Worm (Caenorhabditis elegans): ENCODE results near the gene fbxa-54.

Gene fbxa-54

DNA sequence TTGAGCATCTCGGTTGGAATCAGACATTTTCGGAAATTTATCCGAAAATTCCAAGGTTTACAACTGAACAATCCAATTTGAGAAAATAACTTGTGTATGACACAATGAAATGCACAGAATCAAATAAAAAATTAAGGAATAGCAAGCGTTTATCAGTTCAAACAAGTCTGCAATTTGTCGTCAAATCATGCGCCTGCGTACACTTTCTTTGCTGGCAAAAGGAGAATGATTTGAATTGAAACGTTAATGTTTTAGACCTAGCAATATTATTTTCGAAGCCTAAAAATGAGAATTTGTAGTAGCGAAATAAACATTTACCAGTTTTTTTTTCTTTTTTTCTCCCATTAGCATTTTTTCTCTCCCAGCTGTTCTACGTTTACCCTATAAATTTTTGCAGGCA is 5.7 kb upstream of the fbxa-54 start, which contains the start of the genes fbxa-67 and fbxa-11:
TSS of gene fbxa-67 (minus strand) at position 199 of the 400 bp plus-strand sequence.
TSS of gene fbxa-11 (plus strand) at position 398 of the 400 bp plus-strand sequence.
- TF ChIP-seq ceh-14 (tag; optimal IDR thresholded peaks at IDR 0.05) (no peak), pros-1 (tag; optimal IDR thresholded peaks at IDR 0.05) (no peak), gmeb-2 (tag; optimal IDR thresholded peaks at IDR 0.05) (no peak)

DNA sequence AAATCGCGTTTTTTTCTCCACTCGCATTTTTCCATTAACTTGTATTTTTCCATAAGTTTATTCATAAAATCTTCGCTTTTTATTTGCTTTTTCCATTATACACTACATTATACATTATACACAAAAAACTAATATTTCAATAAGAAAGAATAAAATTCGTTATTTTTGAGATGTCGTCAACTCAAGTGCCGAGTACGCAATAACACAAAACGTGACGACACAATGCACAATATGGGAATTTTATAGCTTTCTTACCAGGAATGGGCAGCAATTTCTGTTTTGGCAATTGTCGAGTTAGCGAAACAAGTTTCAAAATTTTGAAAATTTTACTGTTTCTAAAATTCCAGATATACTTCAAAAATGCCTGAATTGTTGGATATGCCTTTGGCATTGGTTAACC is 4.0 kb upstream of the fbxa-54 start, which contains the start of gene fbxa-10:
TSS of gene fbxa-10 (plus strand) at position 207 of the 400 bp plus-strand sequence.
- TF ChIP-seq rnt-1 (tag; optimal IDR thresholded peaks at IDR 0.05): no peak
- no peak for TF ChIP-seq ceh-48 (tag; optimal IDR thresholded peaks at IDR 0.05)
- TF ChIP-seq C38D4.7 (GFP tag; optimal IDR thresholded peaks at IDR 0.05): no peak
- TF ChIP-seq sdc-2 (tag; optimal IDR thresholded peaks at IDR 0.05): no peak
- no peak for TF ChIP-seq hlh-30 (tag; optimal IDR thresholded peaks at IDR 0.05; ENCODE audit: insufficient read depth)
- no peak for TF ChIP-seq pqm-1 (tag; optimal IDR thresholded peaks at IDR 0.05)
- no peak for TF ChIP-seq C08G9.2 (tag; optimal IDR thresholded peaks at IDR 0.05)
- TF ChIP-seq ceh-31 (tag; optimal IDR thresholded peaks at IDR 0.05): no peak
- TF ChIP-seq zip-5 (tag; optimal IDR thresholded peaks at IDR 0.05): no peak

DNA sequence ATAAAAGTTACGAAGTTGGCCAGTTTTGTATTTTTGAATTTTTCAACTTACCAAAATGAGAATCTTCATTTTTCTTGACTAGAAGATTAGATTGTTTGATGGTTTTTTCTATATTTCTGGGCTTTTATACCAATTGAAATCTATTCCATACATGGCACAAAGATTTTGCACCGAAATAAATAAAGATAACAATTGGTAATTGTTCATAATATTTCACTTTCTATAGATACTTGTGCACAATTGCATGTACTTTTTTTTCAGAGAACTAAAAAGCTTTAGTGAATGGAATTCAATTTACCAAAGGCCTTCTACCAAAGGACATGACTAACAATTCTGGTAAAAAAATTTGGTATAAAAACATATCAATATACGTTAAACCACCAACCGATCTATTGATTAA is 1.6 kb upstream of the fbxa-54 start, which contains the start of the genes T12B5.15 and T12B5.14:
TSS of gene T12B5.15 (minus strand) at position 101 of the 400 bp plus-strand sequence.
TSS of gene T12B5.14 (plus strand) at position 321 of the 400 bp plus-strand sequence.
- TF ChIP-seq dmd-4 (tag; optimal IDR thresholded peaks at IDR 0.05; ENCODE audit: borderline replicate concordance): no peak
- no peak for TF ChIP-seq ahr-1 (tag; optimal IDR thresholded peaks at IDR 0.05)
- no peak for TF ChIP-seq pha-2 (tag; optimal IDR thresholded peaks at IDR 0.05)
- TF ChIP-seq ceh-14 (tag; optimal IDR thresholded peaks at IDR 0.05): no peak
- TF ChIP-seq dve-1 (tag; optimal IDR thresholded peaks at IDR 0.05): no peak
- no peak for TF ChIP-seq ceh-6 (GFP tag; optimal IDR thresholded peaks at IDR 0.05)
- TF ChIP-seq ceh-2 (tag; optimal IDR thresholded peaks at IDR 0.05): no peak
- no peak for TF ChIP-seq pag-3 (tag; optimal IDR thresholded peaks at IDR 0.05; ENCODE audit: borderline replicate concordance)
- no peak for TF ChIP-seq pqm-1 (tag; optimal IDR thresholded peaks at IDR 0.05)
- TF ChIP-seq mec-3 (tag; optimal IDR thresholded peaks at IDR 0.05; ENCODE audit: borderline replicate concordance): no peak
- TF ChIP-seq C38D4.7 (GFP tag; optimal IDR thresholded peaks at IDR 0.05): no peak
- TF ChIP-seq gmeb-2 (tag; optimal IDR thresholded peaks at IDR 0.05): no peak
- TF ChIP-seq lim-6 (tag; optimal IDR thresholded peaks at IDR 0.05): no peak
- no peak for TF ChIP-seq ceh-48 (tag; optimal IDR thresholded peaks at IDR 0.05)
- no peak for TF ChIP-seq tbx-7 (tag; optimal IDR thresholded peaks at IDR 0.05)
- TF ChIP-seq npax-4 (tag; optimal IDR thresholded peaks at IDR 0.05): no peak
- no peak for TF ChIP-seq unc-55 (GFP tag; optimal IDR thresholded peaks at IDR 0.05)

- TF ChIP-seq syd-9 (tag; optimal IDR thresholded peaks at IDR 0.05): no peak
- no peak for TF ChIP-seq dve-1 (tag; optimal IDR thresholded peaks at IDR 0.05)
Measured at ce11 chrIII:961948-962347, 5.8 kb downstream of the fbxa-54 start, which contains the start of gene fbxa-51. Gene fbxa-51, plus strand, starts transcription at chrIII:962269.

DNA sequence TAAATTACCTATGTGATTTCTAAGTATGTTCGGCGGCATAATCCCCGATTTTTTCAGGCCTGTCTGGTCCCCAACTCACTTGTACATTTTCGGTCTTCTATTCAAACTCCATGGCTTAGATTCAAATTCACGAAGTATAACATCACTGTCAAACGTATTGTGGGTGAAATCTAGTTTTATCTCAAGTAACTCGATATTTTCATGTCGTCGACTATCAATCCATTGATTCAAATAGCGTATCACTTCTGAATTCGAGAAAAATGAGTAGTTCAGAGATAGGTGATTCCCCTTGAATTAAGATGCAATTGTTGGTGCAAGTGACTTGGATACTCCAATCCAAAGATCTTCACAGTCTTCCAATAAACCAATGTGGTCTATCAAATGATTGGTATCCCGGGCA is 8.5 kb downstream of the fbxa-54 start:
- TF ChIP-seq unc-86 (tag; optimal IDR thresholded peaks at IDR 0.05) (no peak), ceh-6 (GFP tag; optimal IDR thresholded peaks at IDR 0.05) (no peak), madf-2 (tag; optimal IDR thresholded peaks at IDR 0.05) (no peak), ceh-9 (tag; optimal IDR thresholded peaks at IDR 0.05) (no peak), dve-1 (tag; optimal IDR thresholded peaks at IDR 0.05) (no peak), dmd-4 (tag; optimal IDR thresholded peaks at IDR 0.05; ENCODE audit: borderline replicate concordance) (no peak), ahr-1 (tag; optimal IDR thresholded peaks at IDR 0.05) (no peak), sox-2 (GFP tag; IDR thresholded peaks at IDR 0.05) (no peak), pros-1 (tag; optimal IDR thresholded peaks at IDR 0.05) (no peak), F13H6.1 (tag; optimal IDR thresholded peaks at IDR 0.05) (no peak), hlh-8 (tag; optimal IDR thresholded peaks at IDR 0.05) (no peak), ref-2 (tag; optimal IDR thresholded peaks at IDR 0.05) (no peak), K02D7.2 (tag; optimal IDR thresholded peaks at IDR 0.05) (no peak), K09A11.1 (tag; optimal IDR thresholded peaks at IDR 0.05; ENCODE audit: insufficient read depth) (no peak), ttx-3 (tag; optimal IDR thresholded peaks at IDR 0.05) (no peak), elt-2 (tag; optimal IDR thresholded peaks at IDR 0.05) (no peak), gmeb-2 (tag; optimal IDR thresholded peaks at IDR 0.05) (no peak), fax-1 (tag; optimal IDR thresholded peaks at IDR 0.05) (no peak), hlh-30 (tag; optimal IDR thresholded peaks at IDR 0.05; ENCODE audit: insufficient read depth) (no peak), nhr-232 (tag; optimal IDR thresholded peaks at IDR 0.05) (no peak)
